Worm (Caenorhabditis elegans) whole organism, early embryonic: ENCODE results near the gene hsp-6.

Source experiments
- F13C5.2 ChIP-seq: sonication (generic microtip); optimal IDR thresholded peaks from 2 replicates; lab custom pipeline; 2017; ENCODE audit warnings: mild to moderate bottlenecking, missing genetic modification characterization, inconsistent platforms, missing compliant biosample characterization
- ama-1 ChIP-seq: fragments of 150-350 bp; optimal IDR thresholded peaks from 2 replicates; lab custom pipeline; 2014
- ceh-36 ChIP-seq: sonication (generic microtip); optimal IDR thresholded peaks from 2 replicates; lab custom pipeline; 2016; ENCODE audit warnings: missing genetic modification characterization, inconsistent platforms, missing compliant biosample characterization
- hmbx-1 ChIP-seq: sonication (generic microtip); optimal IDR thresholded peaks from 2 replicates; lab custom pipeline; 2016; ENCODE audit warnings: mild to moderate bottlenecking, missing genetic modification characterization, missing compliant biosample characterization
- hmg-4 ChIP-seq: fragments of 200-800 bp; sonication (Bioruptor generic); optimal IDR thresholded peaks from 2 replicates; lab custom pipeline; 2018; ENCODE audit warnings: mild to moderate bottlenecking, missing genetic modification characterization, missing compliant biosample characterization
- hnd-1 ChIP-seq: sonication (generic microtip); optimal IDR thresholded peaks from 2 replicates; lab custom pipeline; 2016; ENCODE audit warnings: missing genetic modification characterization, missing compliant biosample characterization
- pes-1 ChIP-seq: fragments of 200-800 bp; sonication (Bioruptor generic); IDR thresholded peaks from 2 replicates; pipeline ENCODE4 v1.3.6; 2022; ENCODE audit warnings: missing genetic modification reagents, missing genetic modification characterization, missing compliant biosample characterization
- scrt-1 ChIP-seq: fragments of 200-800 bp; sonication (Bioruptor generic); IDR thresholded peaks from 2 replicates; pipeline ENCODE4 v1.3.6; 2022; ENCODE audit warnings: missing genetic modification characterization, missing compliant biosample characterization
- sea-1 ChIP-seq: fragments of 200-800 bp; sonication (Bioruptor generic); conservative IDR thresholded peaks from 2 replicates; pipeline ENCODE4 v1.3.6; 2022; ENCODE audit warnings: missing genetic modification characterization, missing compliant biosample characterization
- tbx-37 ChIP-seq: fragments of 200-800 bp; sonication (Bioruptor generic); conservative IDR thresholded peaks from 2 replicates; pipeline ENCODE4 v1.3.6; 2022; ENCODE audit warnings: missing genetic modification reagents, missing genetic modification characterization, missing compliant biosample characterization
- tra-4 ChIP-seq: sonication (generic microtip); optimal IDR thresholded peaks from 2 replicates; lab custom pipeline; 2017; ENCODE audit warnings: missing genetic modification characterization, missing compliant biosample characterization

DNA sequence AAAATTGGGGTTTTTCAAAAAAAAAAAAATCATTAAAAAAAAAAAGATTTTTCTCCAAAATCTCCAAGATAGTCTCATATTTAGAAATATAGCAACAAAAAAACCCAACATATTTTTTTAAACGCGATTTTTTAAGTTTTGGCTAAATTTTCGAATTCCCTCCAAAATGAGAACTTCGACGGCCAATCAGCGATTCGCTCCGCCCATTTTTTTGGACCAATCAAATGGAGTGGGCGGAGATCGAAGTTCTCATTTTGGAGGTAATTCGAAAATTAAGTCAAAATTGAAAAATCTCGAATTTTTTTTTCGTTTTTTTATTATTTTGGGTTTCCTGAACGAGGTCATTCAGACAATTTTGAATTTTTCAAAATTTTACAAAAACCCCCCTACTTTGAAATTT is 12.7 kb downstream of the hsp-6 start:
- TF ChIP-seq hmbx-1 (tag; lab: Kevin White, UChicago) (no peak), ama-1 (no peak), F13C5.2 (tag; lab: Kevin White, UChicago) (no peak), pes-1 (GFP tag; lab: Robert Waterston, UW) (no peak), sea-1 (GFP tag; lab: Robert Waterston, UW) (no peak), tra-4 (no peak), tbx-37 (GFP tag; lab: Robert Waterston, UW) (no peak), hnd-1 (tag; lab: Kevin White, UChicago) (no peak), hmg-4 (no peak), ceh-36 (no peak), scrt-1 (GFP tag; lab: Robert Waterston, UW) (no peak)
